Worm (Caenorhabditis elegans): ENCODE results near the gene xdh-1.

DNA sequence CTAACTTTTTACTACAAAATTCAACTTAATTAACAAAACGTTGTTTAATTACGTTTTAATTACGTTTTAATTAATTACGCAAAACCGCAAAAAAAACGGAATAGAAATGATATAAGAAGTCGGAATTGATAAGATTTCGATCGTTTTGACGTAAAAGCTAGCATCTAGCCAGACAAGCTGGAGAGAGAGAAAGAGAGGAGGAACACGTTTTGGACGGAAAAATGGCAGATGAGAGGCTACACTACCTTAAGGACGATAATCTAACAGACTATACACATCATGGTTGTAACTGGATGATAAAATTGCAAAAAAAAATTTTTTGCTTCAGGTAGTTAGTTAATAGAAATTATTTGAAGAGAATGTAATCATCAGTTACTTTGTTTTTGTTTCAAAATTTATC lies 28.5 kb downstream of the xdh-1 start:
- TF ChIP-seq ztf-11 (tag; optimal IDR thresholded peaks at IDR 0.05), result no peak
- no peak for TF ChIP-seq elt-3 (tag; optimal IDR thresholded peaks at IDR 0.05)
- TF ChIP-seq pqm-1 (tag; optimal IDR thresholded peaks at IDR 0.05), result no peak
- no peak for TF ChIP-seq aly-2 (tag; optimal IDR thresholded peaks at IDR 0.05)
- no peak for TF ChIP-seq ztf-4 (tag; optimal IDR thresholded peaks at IDR 0.05)
- TF ChIP-seq ZK546.5 (tag; optimal IDR thresholded peaks at IDR 0.05), result no peak
- TF ChIP-seq nhr-11 (tag; optimal IDR thresholded peaks at IDR 0.05), result no peak
- TF ChIP-seq mml-1 (tag; optimal IDR thresholded peaks at IDR 0.05), result no peak
- TF ChIP-seq pha-4 (tag; optimal IDR thresholded peaks at IDR 0.05), result no peak
- no peak for TF ChIP-seq ama-1 (optimal IDR thresholded peaks at IDR 0.05)
